Worm (Caenorhabditis elegans) whole organism, L4 larva: ENCODE data around the gene C24D10.4.

ENCODE experiments used
- F26F4.8 ChIP-seq: fragments of 200-800 bp; sonication (Bioruptor generic); conservative IDR thresholded peaks from 2 replicates; pipeline ENCODE4 v1.3.6; 2022; ENCODE audit warnings: missing genetic modification characterization, missing compliant biosample characterization
- T20F7.1 ChIP-seq: fragments of 200-800 bp; sonication (Bioruptor generic); optimal IDR thresholded peaks from 2 replicates; lab custom pipeline; 2018; ENCODE audit warnings: mild to moderate bottlenecking, missing genetic modification characterization, missing compliant biosample characterization
- Y48G9A.11 ChIP-seq: fragments of 200-800 bp; sonication (Bioruptor generic); IDR thresholded peaks from 2 replicates; pipeline ENCODE4 v1.3.6; 2022; ENCODE audit warnings: missing genetic modification reagents, missing genetic modification characterization, missing compliant biosample characterization
- ZK337.2 ChIP-seq: fragments of 200-800 bp; sonication (Bioruptor generic); IDR thresholded peaks from 2 replicates; pipeline ENCODE4 v1.3.6; 2022; ENCODE audit warnings: missing genetic modification reagents, missing genetic modification characterization, missing compliant biosample characterization
- arid-1 ChIP-seq: fragments of 200-800 bp; sonication (Bioruptor generic); conservative IDR thresholded peaks from 2 replicates; pipeline ENCODE4 v1.3.6; 2022; ENCODE audit warnings: missing genetic modification reagents, missing genetic modification characterization, missing compliant biosample characterization
- ceh-62 ChIP-seq: sonication (generic microtip); optimal IDR thresholded peaks from 2 replicates; lab custom pipeline; 2017; ENCODE audit warnings: missing biosample characterization, missing genetic modification characterization
- dmd-6 ChIP-seq: fragments of 200-800 bp; sonication (Bioruptor generic); IDR thresholded peaks from 2 replicates; pipeline ENCODE4 v1.3.6; 2022; ENCODE audit warnings: missing genetic modification reagents, missing genetic modification characterization, missing compliant biosample characterization
- dmd-9 ChIP-seq: fragments of 200-800 bp; sonication (Bioruptor generic); IDR thresholded peaks from 2 replicates; pipeline ENCODE4 v1.3.6; 2022; ENCODE audit warnings: missing genetic modification reagents, missing genetic modification characterization, missing compliant biosample characterization
- dpl-1 ChIP-seq: fragments of 150-350 bp; optimal IDR thresholded peaks from 2 replicates; lab custom pipeline; 2014; ENCODE audit warnings: missing biosample characterization, missing genetic modification reagents, missing genetic modification characterization
- egl-27 ChIP-seq: sonication (generic microtip); optimal IDR thresholded peaks from 3 replicates; lab custom pipeline; 2017; ENCODE audit warnings: missing biosample characterization, missing genetic modification reagents, missing genetic modification characterization
- egl-43 ChIP-seq: fragments of 200-800 bp; sonication (Bioruptor generic); IDR thresholded peaks from 2 replicates; pipeline ENCODE4 v1.3.6; 2022; ENCODE audit warnings: missing genetic modification reagents, missing genetic modification characterization, missing compliant biosample characterization
- gei-8 ChIP-seq: fragments of 200-800 bp; sonication (Bioruptor generic); optimal IDR thresholded peaks from 2 replicates; lab custom pipeline; 2018; ENCODE audit warnings: mild to moderate bottlenecking, missing genetic modification characterization, missing compliant biosample characterization
- hlh-30 ChIP-seq: sonication (generic microtip); optimal IDR thresholded peaks from 2 replicates; lab custom pipeline; 2017; ENCODE audit warnings: antibody characterized with exemption, mild to moderate bottlenecking, missing genetic modification characterization, missing compliant biosample characterization; ENCODE audit not compliant: insufficient read depth
- hmg-1.1 ChIP-seq: fragments of 200-800 bp; sonication (Bioruptor generic); IDR thresholded peaks from 2 replicates; pipeline ENCODE4 v1.3.6; 2022; ENCODE audit warnings: missing genetic modification reagents, missing genetic modification characterization, missing compliant biosample characterization
- lin-1 ChIP-seq: fragments of 200-800 bp; sonication (Bioruptor generic); IDR thresholded peaks from 2 replicates; pipeline ENCODE4 v1.3.6; 2022; ENCODE audit warnings: missing genetic modification reagents, missing genetic modification characterization, missing compliant biosample characterization
- lin-15B ChIP-seq: fragments of 150-350 bp; sonication (generic microtip); optimal IDR thresholded peaks from 3 replicates; lab custom pipeline; 2014; ENCODE audit warnings: missing biosample characterization, missing genetic modification characterization
- lin-38 ChIP-seq: fragments of 200-800 bp; sonication (Bioruptor generic); IDR thresholded peaks from 2 replicates; pipeline ENCODE4 v1.3.6; 2022; ENCODE audit warnings: missing genetic modification reagents, missing genetic modification characterization, missing compliant biosample characterization
- lin-39 ChIP-seq: fragments of 150-350 bp; optimal IDR thresholded peaks from 2 replicates; lab custom pipeline; 2014; ENCODE audit warnings: missing biosample characterization, missing genetic modification reagents, missing genetic modification characterization
- lsy-2 ChIP-seq, 2 experiments: fragments of 150-350 bp in 1 of 2; sonication (generic microtip) in 1 of 2; optimal IDR thresholded peaks; 2 replicates each; lab custom pipeline; 2014 to 2017; ENCODE audit warnings: missing biosample characterization in 2 of 2, missing genetic modification characterization in 2 of 2
- mdl-1 ChIP-seq, 2 experiments: fragments of 150-350 bp in 1 of 2; sonication (generic microtip) in 1 of 2; optimal IDR thresholded peaks; 2 replicates each; lab custom pipeline; 2014 to 2017; ENCODE audit warnings: missing biosample characterization in 2 of 2, missing genetic modification characterization in 2 of 2
- mes-2 ChIP-seq: sonication (generic microtip); optimal IDR thresholded peaks from 2 replicates; lab custom pipeline; 2016; ENCODE audit warnings: missing genotype, mild to moderate bottlenecking, missing genetic modification characterization, missing compliant biosample characterization; ENCODE audit not compliant: poor library complexity, severe bottlenecking
- mxl-2 ChIP-seq: fragments of 200-800 bp; sonication (Bioruptor generic); conservative IDR thresholded peaks from 2 replicates; pipeline ENCODE4 v1.3.6; 2022; ENCODE audit warnings: missing genetic modification reagents, missing genetic modification characterization, missing compliant biosample characterization
- nhr-102 ChIP-seq: sonication (generic microtip); optimal IDR thresholded peaks from 2 replicates; lab custom pipeline; 2016; ENCODE audit warnings: mild to moderate bottlenecking, missing genetic modification characterization, moderate library complexity, missing compliant biosample characterization
- nhr-11 ChIP-seq: fragments of 150-350 bp; optimal IDR thresholded peaks from 2 replicates; lab custom pipeline; 2014; ENCODE audit warnings: missing biosample characterization, missing genetic modification characterization
- nhr-25 ChIP-seq: sonication (generic microtip); optimal IDR thresholded peaks from 2 replicates; lab custom pipeline; 2017; ENCODE audit warnings: missing genetic modification characterization, mild to moderate bottlenecking, missing compliant biosample characterization, antibody characterized with exemption, moderate library complexity, borderline replicate concordance; ENCODE audit not compliant: insufficient read depth
- nhr-48 ChIP-seq: sonication (generic microtip); optimal IDR thresholded peaks from 2 replicates; lab custom pipeline; 2016; ENCODE audit warnings: mild to moderate bottlenecking, missing genetic modification characterization, missing compliant biosample characterization
- nhr-6 ChIP-seq: fragments of 150-350 bp; optimal IDR thresholded peaks from 2 replicates; lab custom pipeline; 2014; ENCODE audit warnings: missing biosample characterization, missing genetic modification characterization
- pha-4 ChIP-seq, 2 experiments: fragments of 150-350 bp in 1 of 2; fragments of 200-800 bp in 1 of 2; sonication (Bioruptor generic) in 1 of 2; IDR thresholded peaks in 1 of 2; optimal IDR thresholded peaks in 1 of 2; 2 replicates each; pipeline versions ENCODE4 v1.3.6 to Lab custom; 2014 to 2022; ENCODE audit warnings: missing genetic modification characterization in 2 of 2, missing genetic modification reagents in 2 of 2, missing biosample characterization in 1 of 2, missing compliant biosample characterization in 1 of 2
- php-3 ChIP-seq: fragments of 200-800 bp; sonication (Bioruptor generic); IDR thresholded peaks from 2 replicates; pipeline ENCODE4 v1.3.6; 2022; ENCODE audit warnings: missing genetic modification reagents, missing genetic modification characterization, missing compliant biosample characterization
- pqm-1 ChIP-seq: sonication (generic microtip); optimal IDR thresholded peaks from 2 replicates; lab custom pipeline; 2017; ENCODE audit warnings: missing biosample characterization, missing genetic modification characterization
- rbr-2 ChIP-seq: sonication (generic microtip); optimal IDR thresholded peaks from 2 replicates; lab custom pipeline; 2016; ENCODE audit warnings: missing genotype, missing genetic modification characterization, missing compliant biosample characterization
- set-16 ChIP-seq: fragments of 200-800 bp; sonication (Bioruptor generic); IDR thresholded peaks from 2 replicates; pipeline ENCODE4 v1.3.6; 2022; ENCODE audit warnings: missing genetic modification reagents, missing genetic modification characterization, missing compliant biosample characterization
- snpc-1.2 ChIP-seq: fragments of 200-800 bp; sonication (Bioruptor generic); IDR thresholded peaks from 2 replicates; pipeline ENCODE4 v1.3.6; 2022; ENCODE audit warnings: missing genetic modification reagents, missing genetic modification characterization, missing compliant biosample characterization
- tra-1 ChIP-seq: fragments of 200-800 bp; sonication (Bioruptor generic); IDR thresholded peaks from 2 replicates; pipeline ENCODE4 v1.3.6; 2022; ENCODE audit warnings: missing genetic modification reagents, missing genetic modification characterization, missing compliant biosample characterization
- unc-130 ChIP-seq: sonication (generic microtip); optimal IDR thresholded peaks from 2 replicates; lab custom pipeline; 2016; ENCODE audit warnings: missing genetic modification reagents, missing genetic modification characterization, missing compliant biosample characterization
- unc-62 ChIP-seq, 3 experiments: fragments of 150-350 bp in 1 of 3; sonication (generic microtip); optimal IDR thresholded peaks in 2 of 3; peaks in 1 of 3; 1 replicate in 1 of 3; 2 replicates in 2 of 3; lab custom pipeline; 2014 to 2017; ENCODE audit warnings: missing biosample characterization in 3 of 3, missing genetic modification characterization in 3 of 3, missing genetic modification reagents in 3 of 3, missing genotype in 1 of 3
- zip-11 ChIP-seq: fragments of 200-800 bp; sonication (Bioruptor generic); IDR thresholded peaks from 2 replicates; pipeline ENCODE4 v1.3.6; 2022; ENCODE audit warnings: missing genetic modification characterization, missing compliant biosample characterization
- zip-2 ChIP-seq: fragments of 150-350 bp; optimal IDR thresholded peaks from 2 replicates; lab custom pipeline; 2014; ENCODE audit warnings: missing biosample characterization, missing genetic modification characterization
- ztf-7 ChIP-seq: fragments of 150-350 bp; optimal IDR thresholded peaks from 2 replicates; lab custom pipeline; 2014; ENCODE audit warnings: missing biosample characterization, missing genetic modification characterization

Gene C24D10.4

ce11 chrIV:5195531-5195930 lies 35.2 kb downstream of the C24D10.4 start, which contains the start of gene gpa-18:
Gene gpa-18, minus strand, starts transcription at chrIV:5195631.
- TF ChIP-seq F26F4.8 (GFP tag; lab: Robert Waterston, UW) = no peak
- TF ChIP-seq ZK337.2 (GFP tag; lab: Robert Waterston, UW) = no peak
- TF ChIP-seq lin-38 (GFP tag; lab: Robert Waterston, UW) = no peak

ce11 chrIV:5200813-5201212 lies 40.5 kb downstream of the C24D10.4 start:
- TF ChIP-seq nhr-11 (tag; lab: Kevin White, UChicago) (peak; percentile 43), dmd-9 (no peak)

DNA sequence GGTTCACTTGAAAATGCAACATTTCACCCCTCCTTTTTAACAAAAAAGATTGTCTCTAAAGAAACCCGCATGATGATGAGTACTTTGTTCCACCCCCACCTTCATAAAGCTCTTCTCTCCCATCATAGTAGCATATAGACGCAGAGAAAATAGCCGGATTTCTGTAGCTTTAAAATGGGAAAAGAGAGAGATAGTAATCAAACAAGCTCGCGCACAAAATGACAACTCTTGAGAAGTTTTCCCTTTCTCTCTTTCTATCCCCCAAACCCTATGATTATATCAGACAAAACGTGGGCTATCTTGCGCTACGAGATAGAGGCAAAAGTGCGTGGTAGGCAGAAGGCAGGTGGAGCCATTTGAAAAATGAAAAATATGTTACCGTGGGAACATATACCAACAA lies 42.3 kb downstream of the C24D10.4 start:
- no peak for TF ChIP-seq mes-2
- no peak for TF ChIP-seq unc-130
- no peak for TF ChIP-seq lin-39 (tag; lab: Kevin White, UChicago)
- TF ChIP-seq ceh-62 = no peak
- TF ChIP-seq ztf-7 (tag; lab: Kevin White, UChicago) = no peak
- TF ChIP-seq unc-62 (GFP tag; optimal IDR thresholded peaks at IDR 0.05 in 1 of 2; lab: Kevin White, UChicago) = peak in 1 of 2 experiments; percentile 67
- TF ChIP-seq unc-62 (tag; optimal IDR thresholded peaks at IDR 0.05; lab: Kevin White, UChicago) = no peak

DNA sequence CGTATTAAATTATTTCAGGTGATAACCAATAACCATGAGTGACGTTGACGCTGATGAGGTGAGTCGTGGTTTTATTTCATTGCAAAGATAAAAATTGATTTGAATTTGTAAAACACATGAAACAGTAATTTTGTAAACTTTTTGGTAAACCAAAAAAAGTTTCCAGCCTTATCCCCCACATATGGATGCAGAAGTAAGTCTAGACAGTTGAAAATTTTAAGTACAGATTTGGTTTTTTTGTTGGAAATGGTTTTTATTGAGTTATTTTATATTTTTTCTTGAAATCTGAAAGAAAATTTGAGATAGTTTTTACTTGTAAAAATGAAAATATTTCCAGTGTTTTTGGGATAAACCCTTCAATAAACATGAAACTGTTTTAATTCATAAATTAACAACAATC lies 44.3 kb downstream of the C24D10.4 start, which contains the start of gene tni-4:
Gene tni-4, plus strand, starts transcription at position 19 of the 400 bp plus-strand sequence.
- TF ChIP-seq unc-62 (GFP tag; optimal IDR thresholded peaks at IDR 0.05 in 1 of 2; lab: Kevin White, UChicago) (peak in 1 of 2 experiments; percentile 92), unc-62 (tag; optimal IDR thresholded peaks at IDR 0.05; lab: Kevin White, UChicago) (no peak), set-16 (GFP tag; lab: Robert Waterston, UW) (no peak)

DNA sequence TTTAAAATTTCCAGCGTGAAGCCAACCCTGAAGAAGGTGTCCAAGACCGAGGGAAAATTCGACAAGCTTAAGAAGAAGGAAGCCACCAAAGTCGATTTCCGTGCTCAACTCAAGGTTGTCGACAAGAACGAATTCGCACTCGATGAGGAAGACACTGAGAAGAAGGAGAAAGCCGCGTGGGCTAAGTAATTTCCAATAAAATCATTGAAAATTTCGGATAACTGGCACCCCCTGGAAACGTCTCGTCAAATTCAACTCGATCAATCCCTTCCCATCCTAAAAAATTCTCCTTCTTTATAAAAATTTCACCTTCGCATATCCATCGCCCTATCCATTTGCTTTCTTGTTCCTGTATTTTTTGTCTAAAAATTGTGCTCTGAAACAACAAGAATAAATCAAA lies 46.4 kb downstream of the C24D10.4 start:
- TF ChIP-seq snpc-1.2 (GFP tag; lab: Robert Waterston, UW) = 0 out of 2 replicates have a peak, but pooled peaks have one; percentile 20
- TF ChIP-seq egl-27 = no peak

DNA sequence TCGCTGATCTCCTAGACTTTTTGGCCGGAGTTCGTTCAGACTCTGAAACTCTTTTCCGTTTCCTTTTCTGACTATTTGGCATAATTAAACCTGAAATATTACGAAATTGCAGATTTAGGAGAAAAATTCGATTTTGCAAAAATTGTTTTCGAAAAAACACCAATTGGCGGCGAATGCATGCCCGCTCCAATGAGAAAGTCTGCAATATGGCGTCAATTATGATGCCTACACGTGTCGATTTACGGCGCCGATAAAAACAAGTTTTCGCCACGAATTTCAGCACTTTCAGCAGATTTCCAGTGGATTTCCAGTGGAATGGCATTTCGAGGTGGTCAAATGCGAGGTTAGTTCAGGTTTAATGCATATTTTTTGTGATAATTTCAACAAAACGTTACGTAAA lies 49.1 kb downstream of the C24D10.4 start, which contains the start of the genes Y59E9AL.36 and nbet-1:
Gene Y59E9AL.36, minus strand, starts transcription at position 92 of the 400 bp plus-strand sequence.
Gene nbet-1, plus strand, starts transcription at position 112 of the 400 bp plus-strand sequence.
- TF ChIP-seq dmd-6 (GFP tag; lab: Robert Waterston, UW) (no peak), pha-4 (GFP tag; IDR thresholded peaks at IDR 0.05; lab: Robert Waterston, UW) (peak; percentile 27; the same call in 1 of the 2 replicates), pha-4 (tag; optimal IDR thresholded peaks at IDR 0.05; lab: Kevin White, UChicago) (peak; percentile 7), snpc-1.2 (GFP tag; lab: Robert Waterston, UW) (peak; percentile 89), gei-8 (GFP tag; lab: Kevin White, UChicago) (no peak), lin-1 (GFP tag; lab: Robert Waterston, UW) (no peak), pqm-1 (tag; lab: Kevin White, UChicago) (peak; percentile 5), T20F7.1 (GFP tag; lab: Kevin White, UChicago) (peak; percentile 45), arid-1 (GFP tag; lab: Robert Waterston, UW) (0 out of 2 replicates have a peak, but pooled peaks have one; percentile 19), lsy-2 (tag; optimal IDR thresholded peaks at IDR 0.05; lab: Kevin White, UChicago) (peak; percentile 25 to 81), mxl-2 (GFP tag; lab: Robert Waterston, UW) (no peak), zip-2 (tag; lab: Kevin White, UChicago) (no peak), nhr-6 (peak; percentile 72), zip-11 (GFP tag; lab: Robert Waterston, UW) (no peak), hlh-30 (tag; lab: Kevin White, UChicago) (peak; percentile 66), dpl-1 (GFP tag; lab: Kevin White, UChicago) (peak; percentile 83), tra-1 (GFP tag; lab: Robert Waterston, UW) (no peak), lin-15B (tag; lab: Kevin White, UChicago) (peak; percentile 84), nhr-48 (tag; lab: Kevin White, UChicago) (no peak), php-3 (GFP tag; lab: Robert Waterston, UW) (no peak), nhr-102 (tag; lab: Kevin White, UChicago) (peak; percentile 5), nhr-25 (peak; percentile 27), lin-38 (GFP tag; lab: Robert Waterston, UW) (peak; percentile 95), Y48G9A.11 (GFP tag; lab: Robert Waterston, UW) (no peak), hmg-1.1 (peak; percentile 66; the same call in 1 of the 2 replicates), rbr-2 (tag; lab: Kevin White, UChicago) (peak; percentile 69), mdl-1 (tag; optimal IDR thresholded peaks at IDR 0.05; lab: Kevin White, UChicago) (peak in 1 of 2 experiments; percentile 49), egl-43 (no peak), mes-2 (peak; percentile 86)
